Fruit fly (Drosophila melanogaster): ENCODE measurements around the gene Plod.

dm6 chr3L:11216219-11216618, 10.4 kb upstream of the Plod start:
- TF ChIP-seq CG9139 (GFP tag; optimal IDR thresholded peaks at IDR 0.05) (no peak), Eip93F (GFP tag; optimal IDR thresholded peaks at IDR 0.05) (no peak), Sox14 (GFP tag; optimal IDR thresholded peaks at IDR 0.05) (no peak), CG6792 (GFP tag; optimal IDR thresholded peaks at IDR 0.05) (no peak), Met (GFP tag; optimal IDR thresholded peaks at IDR 0.05) (no peak), CG6276 (GFP tag; optimal IDR thresholded peaks at IDR 0.05) (no peak), cyc (GFP tag; optimal IDR thresholded peaks at IDR 0.05) (no peak), CG11762 (GFP tag; optimal IDR thresholded peaks at IDR 0.05; ENCODE audit: insufficient read depth) (no peak), fkh (GFP tag; optimal IDR thresholded peaks at IDR 0.05) (no peak)
